Fruit fly (Drosophila melanogaster): ENCODE measurements around the gene CG31546.

The CG31546 gene

dm6 chr3R:5658984-5659802, 23.8 kb upstream of the CG31546 start (continued):
- TF ChIP-seq Hsf (GFP tag; optimal IDR thresholded peaks at IDR 0.05) (no peak), CG3065 (GFP tag; optimal IDR thresholded peaks at IDR 0.05) (no peak), Atf6 (GFP tag; IDR thresholded peaks at IDR 0.05) (no peak), Myb (GFP tag; optimal IDR thresholded peaks at IDR 0.05) (no peak), kni (GFP tag; optimal IDR thresholded peaks at IDR 0.05) (peak; percentile 4), CG10979 (tag; optimal IDR thresholded peaks at IDR 0.05) (no peak), CG7745 (tag; optimal IDR thresholded peaks at IDR 0.05) (no peak), hkb (optimal IDR thresholded peaks at IDR 0.05) (no peak), hkb (GFP tag; IDR thresholded peaks at IDR 0.05) (no peak), Fer2 (tag; optimal IDR thresholded peaks at IDR 0.05) (no peak), zf30C (GFP tag; optimal IDR thresholded peaks at IDR 0.05) (no peak), ara (GFP tag; IDR thresholded peaks at IDR 0.05) (no peak), danr (GFP tag; IDR thresholded peaks at IDR 0.05) (no peak), bbx (GFP tag; IDR thresholded peaks at IDR 0.05; ENCODE audit: partially characterized antibody) (peak; percentile 40), lbe (GFP tag; optimal IDR thresholded peaks at IDR 0.05) (no peak), CG14667 (GFP tag; IDR thresholded peaks at IDR 0.05) (no peak), chif (GFP tag; optimal IDR thresholded peaks at IDR 0.05) (no peak), chinmo (GFP tag; IDR thresholded peaks at IDR 0.05; ENCODE audit: partially characterized antibody) (0 out of 4 replicates have a peak, but pooled peaks have one; percentile 23), CG12391 (tag; optimal IDR thresholded peaks at IDR 0.05) (no peak), Xbp1 (GFP tag; optimal IDR thresholded peaks at IDR 0.05) (no peak), Dll (GFP tag; IDR thresholded peaks at IDR 0.05; ENCODE audit: partially characterized antibody) (no peak; the same call in 3 of the 4 replicates), CG5953 (GFP tag; IDR thresholded peaks at IDR 0.05) (no peak), D (optimal IDR thresholded peaks at IDR 0.05) (peak; percentile 24), D (GFP tag; optimal IDR thresholded peaks at IDR 0.05) (no peak), CG18262 (tag; optimal IDR thresholded peaks at IDR 0.05) (no peak), klu (GFP tag; IDR thresholded peaks at IDR 0.05) (no peak), TFAM (GFP tag; optimal IDR thresholded peaks at IDR 0.05) (no peak), CG13123 (GFP tag; optimal IDR thresholded peaks at IDR 0.05) (no peak), CG8478 (optimal IDR thresholded peaks at IDR 0.05) (peak; percentile 84), corto (GFP tag; optimal IDR thresholded peaks at IDR 0.05) (no peak), CG5180 (GFP tag; optimal IDR thresholded peaks at IDR 0.05) (no peak), h (optimal IDR thresholded peaks at IDR 0.05) (no peak), HLH4C (GFP tag; IDR thresholded peaks at IDR 0.05; ENCODE audit: partially characterized antibody) (no peak), p53 (GFP tag; optimal IDR thresholded peaks at IDR 0.05) (no peak), CG4730 (GFP tag; IDR thresholded peaks at IDR 0.05) (no peak), yki (optimal IDR thresholded peaks at IDR 0.05) (no peak), CG14441 (GFP tag; IDR thresholded peaks at IDR 0.05) (no peak), CG8388 (GFP tag; optimal IDR thresholded peaks at IDR 0.05) (no peak), shn (GFP tag; optimal IDR thresholded peaks at IDR 0.05) (no peak), Rx (GFP tag; IDR thresholded peaks at IDR 0.05) (no peak)

dm6 chr3R:5654692-5655181, 19.3 kb upstream of the CG31546 start, which contains the start of the genes elm and MED27:
TSS of gene elm (minus strand) at chr3R:5654861.
TSS of gene MED27 (plus strand) at chr3R:5655139.
- peak; percentile 96 for TF ChIP-seq tin (GFP tag; optimal IDR thresholded peaks at IDR 0.05)
- TF ChIP-seq pan (optimal IDR thresholded peaks at IDR 0.05): no peak
- TF ChIP-seq pan (GFP tag; optimal IDR thresholded peaks at IDR 0.05 in 1 of 2, IDR thresholded peaks at IDR 0.05 in 1 of 2): peak in 1 of 2 experiments; percentile 89
- peak; percentile 79 for TF ChIP-seq disco-r (GFP tag; optimal IDR thresholded peaks at IDR 0.05)
- peak; percentile 89 for TF ChIP-seq maf-S (GFP tag; optimal IDR thresholded peaks at IDR 0.05)
- TF ChIP-seq zen2 (GFP tag; IDR thresholded peaks at IDR 0.05; ENCODE audit: partially characterized antibody): peak; percentile 68; the same call in 1 of the 3 replicates
- TF ChIP-seq CG12659 (GFP tag; optimal IDR thresholded peaks at IDR 0.05): peak; percentile 97
- peak; percentile 88 for TF ChIP-seq CG5245 (GFP tag; optimal IDR thresholded peaks at IDR 0.05)
- TF ChIP-seq CG30403 (GFP tag; optimal IDR thresholded peaks at IDR 0.05): peak; percentile 98
- TF ChIP-seq CG17361 (GFP tag; IDR thresholded peaks at IDR 0.05): peak; percentile 95
- peak; percentile 86 for TF ChIP-seq CG12744 (GFP tag; optimal IDR thresholded peaks at IDR 0.05)
- peak; percentile 97 for TF ChIP-seq slbo (GFP tag; IDR thresholded peaks at IDR 0.05)
- peak; percentile 93 for TF ChIP-seq jigr1 (GFP tag; IDR thresholded peaks at IDR 0.05)
- TF ChIP-seq CG9876 (GFP tag; optimal IDR thresholded peaks at IDR 0.05): peak; percentile 80
